Worm (Caenorhabditis elegans) whole organism, late embryonic: ENCODE measurements around the gene F45B8.5.
A peak's percentile ranks its signal among the peaks of the same experiment; 100 is the strongest.

Source experiments
- F13H6.1 ChIP-seq: sonication (generic microtip); optimal IDR thresholded peaks from 2 replicates; lab custom pipeline; 2016; ENCODE audit warnings: missing genetic modification characterization, missing compliant biosample characterization
- T23F11.4 ChIP-seq: fragments of 200-800 bp; sonication (Bioruptor generic); optimal IDR thresholded peaks from 2 replicates; lab custom pipeline; 2018; ENCODE audit warnings: mild to moderate bottlenecking, missing genetic modification characterization, missing compliant biosample characterization
- ama-1 ChIP-seq: fragments of 150-350 bp; optimal IDR thresholded peaks from 2 replicates; lab custom pipeline; 2014
- ceh-18 ChIP-seq: sonication (generic microtip); optimal IDR thresholded peaks from 2 replicates; lab custom pipeline; 2016; ENCODE audit warnings: missing genetic modification characterization, missing compliant biosample characterization
- ceh-19 ChIP-seq: fragments of 200-800 bp; sonication (Bioruptor generic); optimal IDR thresholded peaks from 2 replicates; lab custom pipeline; 2018; ENCODE audit warnings: mild to moderate bottlenecking, missing genetic modification characterization, missing compliant biosample characterization
- ceh-2 ChIP-seq: sonication (generic microtip); optimal IDR thresholded peaks from 2 replicates; lab custom pipeline; 2016; ENCODE audit warnings: missing genotype, missing genetic modification characterization, missing compliant biosample characterization
- ceh-31 ChIP-seq: sonication (generic microtip); optimal IDR thresholded peaks from 2 replicates; lab custom pipeline; 2016; ENCODE audit warnings: missing genetic modification characterization, missing compliant biosample characterization
- ceh-34 ChIP-seq: sonication (generic microtip); optimal IDR thresholded peaks from 2 replicates; lab custom pipeline; 2016; ENCODE audit warnings: mild to moderate bottlenecking, missing genetic modification characterization, missing compliant biosample characterization
- ceh-45 ChIP-seq: fragments of 200-800 bp; sonication (Bioruptor generic); IDR thresholded peaks from 2 replicates; pipeline ENCODE4 v1.3.6; 2022; ENCODE audit warnings: missing genetic modification reagents, missing genetic modification characterization, missing compliant biosample characterization
- ceh-48 ChIP-seq: sonication (generic microtip); optimal IDR thresholded peaks from 2 replicates; lab custom pipeline; 2016; ENCODE audit warnings: missing genetic modification characterization, inconsistent platforms, missing compliant biosample characterization
- ceh-6 ChIP-seq: fragments of 200-800 bp; sonication (Bioruptor generic); optimal IDR thresholded peaks from 2 replicates; lab custom pipeline; 2018; ENCODE audit warnings: mild to moderate bottlenecking, missing genetic modification characterization, missing compliant biosample characterization
- elt-2 ChIP-seq: sonication (generic microtip); optimal IDR thresholded peaks from 2 replicates; lab custom pipeline; 2016; ENCODE audit warnings: missing genetic modification reagents, missing genetic modification characterization, missing compliant biosample characterization
- elt-4 ChIP-seq: sonication (generic microtip); optimal IDR thresholded peaks from 2 replicates; lab custom pipeline; 2016; ENCODE audit warnings: missing genetic modification characterization, missing compliant biosample characterization
- ets-4 ChIP-seq: sonication (generic microtip); optimal IDR thresholded peaks from 2 replicates; lab custom pipeline; 2016; ENCODE audit warnings: missing genetic modification characterization, missing compliant biosample characterization
- eyg-1 ChIP-seq: sonication (generic microtip); optimal IDR thresholded peaks from 2 replicates; lab custom pipeline; 2016; ENCODE audit warnings: missing genotype, missing genetic modification characterization, missing compliant biosample characterization
- fkh-10 ChIP-seq: fragments of 150-350 bp; optimal IDR thresholded peaks from 2 replicates; lab custom pipeline; 2014; ENCODE audit warnings: missing biosample characterization, missing genetic modification reagents, missing genetic modification characterization
- fkh-6 ChIP-seq: sonication (generic microtip); optimal IDR thresholded peaks from 2 replicates; lab custom pipeline; 2016; ENCODE audit warnings: missing genetic modification characterization, missing compliant biosample characterization
- hlh-15 ChIP-seq: sonication (generic microtip); optimal IDR thresholded peaks from 2 replicates; lab custom pipeline; 2016; ENCODE audit warnings: missing genetic modification characterization, missing compliant biosample characterization
- hlh-30 ChIP-seq: sonication (generic microtip); optimal IDR thresholded peaks from 2 replicates; lab custom pipeline; 2017; ENCODE audit warnings: antibody characterized with exemption, missing genetic modification characterization, missing compliant biosample characterization; ENCODE audit not compliant: insufficient read depth
- nfya-1 ChIP-seq: sonication (generic microtip); optimal IDR thresholded peaks from 2 replicates; lab custom pipeline; 2017; ENCODE audit warnings: missing genetic modification characterization, mild to moderate bottlenecking, missing compliant biosample characterization, antibody characterized with exemption, moderate library complexity
- npax-4 ChIP-seq: sonication (generic microtip); optimal IDR thresholded peaks from 2 replicates; lab custom pipeline; 2016; ENCODE audit warnings: missing genetic modification characterization, missing compliant biosample characterization
- odd-2 ChIP-seq: sonication (generic microtip); optimal IDR thresholded peaks from 2 replicates; lab custom pipeline; 2017; ENCODE audit warnings: antibody characterized with exemption, mild to moderate bottlenecking, missing genetic modification characterization, missing compliant biosample characterization
- pag-3 ChIP-seq: sonication (generic microtip); optimal IDR thresholded peaks from 2 replicates; lab custom pipeline; 2016; ENCODE audit warnings: missing compliant biosample characterization, missing genetic modification characterization, borderline replicate concordance
- pat-9 ChIP-seq: fragments of 200-800 bp; sonication (Bioruptor generic); optimal IDR thresholded peaks from 2 replicates; lab custom pipeline; 2018; ENCODE audit warnings: mild to moderate bottlenecking, missing genetic modification characterization, moderate library complexity, missing compliant biosample characterization
- pax-1 ChIP-seq: fragments of 150-350 bp; optimal IDR thresholded peaks from 2 replicates; lab custom pipeline; 2014; ENCODE audit warnings: missing biosample characterization, missing genetic modification characterization
- pha-2 ChIP-seq: sonication (generic microtip); optimal IDR thresholded peaks from 2 replicates; lab custom pipeline; 2017; ENCODE audit warnings: mild to moderate bottlenecking, missing genetic modification characterization, missing compliant biosample characterization
- pqm-1 ChIP-seq: sonication (generic microtip); optimal IDR thresholded peaks from 2 replicates; lab custom pipeline; 2016; ENCODE audit warnings: missing genetic modification characterization, missing compliant biosample characterization
- pros-1 ChIP-seq: fragments of 150-350 bp; optimal IDR thresholded peaks from 2 replicates; lab custom pipeline; 2014; ENCODE audit warnings: missing biosample characterization, missing genetic modification reagents, missing genetic modification characterization
- ref-2 ChIP-seq: sonication (generic microtip); optimal IDR thresholded peaks from 2 replicates; lab custom pipeline; 2016; ENCODE audit warnings: missing genetic modification characterization, missing compliant biosample characterization
- rnt-1 ChIP-seq: sonication (generic microtip); optimal IDR thresholded peaks from 2 replicates; lab custom pipeline; 2016; ENCODE audit warnings: missing genetic modification characterization, missing compliant biosample characterization
- sox-4 ChIP-seq: sonication (generic microtip); optimal IDR thresholded peaks from 2 replicates; lab custom pipeline; 2017; ENCODE audit warnings: mild to moderate bottlenecking, missing genetic modification characterization, inconsistent platforms, missing compliant biosample characterization
- tbx-2 ChIP-seq: sonication (generic microtip); optimal IDR thresholded peaks from 2 replicates; lab custom pipeline; 2016; ENCODE audit warnings: missing genetic modification characterization, missing compliant biosample characterization
- unc-42 ChIP-seq: sonication (generic microtip); optimal IDR thresholded peaks from 2 replicates; lab custom pipeline; 2016; ENCODE audit warnings: missing genotype, missing genetic modification characterization, missing compliant biosample characterization
- unc-55 ChIP-seq: sonication (generic microtip); optimal IDR thresholded peaks from 2 replicates; lab custom pipeline; 2017; ENCODE audit warnings: missing biosample characterization, missing genetic modification reagents, missing genetic modification characterization
- unc-86 ChIP-seq: sonication (generic microtip); optimal IDR thresholded peaks from 2 replicates; lab custom pipeline; 2016; ENCODE audit warnings: missing genetic modification characterization, missing compliant biosample characterization
- zip-5 ChIP-seq: sonication (generic microtip); optimal IDR thresholded peaks from 2 replicates; lab custom pipeline; 2016; ENCODE audit warnings: missing genetic modification characterization, missing compliant biosample characterization

Gene F45B8.5

DNA sequence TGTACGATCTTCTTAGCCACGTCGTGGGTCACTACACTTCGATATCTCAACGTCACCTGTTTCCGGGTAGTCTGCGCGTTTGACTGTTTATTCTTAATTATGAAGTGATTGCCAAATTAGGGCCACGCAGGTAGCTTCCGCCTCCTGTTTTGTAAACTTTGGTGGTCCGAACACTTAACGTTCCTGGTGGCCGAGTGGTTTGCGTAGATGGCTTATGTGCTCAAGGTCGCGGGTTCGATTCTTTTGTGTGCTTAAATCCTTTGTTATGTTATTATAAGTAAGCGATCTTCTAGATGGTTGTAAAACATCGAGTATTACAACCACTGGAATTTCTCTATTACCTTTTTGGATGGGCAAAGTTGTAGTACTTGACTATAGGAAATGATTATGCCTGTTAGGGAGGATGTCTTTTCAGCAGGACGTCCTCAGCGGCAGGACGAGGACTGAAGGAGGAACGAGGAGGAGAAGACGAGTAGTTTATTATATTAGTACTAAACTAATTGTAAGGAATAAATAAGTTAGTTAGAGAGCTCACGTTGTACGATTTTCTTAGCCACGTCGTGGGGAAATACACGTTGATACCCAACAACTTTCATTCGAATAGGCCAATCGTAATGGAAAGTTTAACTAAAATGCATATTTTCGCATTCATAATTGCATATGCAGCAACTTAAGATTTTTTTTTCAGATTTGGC lies 11.1 kb downstream of the F45B8.5 start:
- no peak for TF ChIP-seq ets-4
- TF ChIP-seq ceh-18 (tag; lab: Kevin White, UChicago), result no peak
- TF ChIP-seq unc-42 (tag; lab: Kevin White, UChicago), result peak; percentile 81
- TF ChIP-seq, all 69 proteins: peak for 1

DNA sequence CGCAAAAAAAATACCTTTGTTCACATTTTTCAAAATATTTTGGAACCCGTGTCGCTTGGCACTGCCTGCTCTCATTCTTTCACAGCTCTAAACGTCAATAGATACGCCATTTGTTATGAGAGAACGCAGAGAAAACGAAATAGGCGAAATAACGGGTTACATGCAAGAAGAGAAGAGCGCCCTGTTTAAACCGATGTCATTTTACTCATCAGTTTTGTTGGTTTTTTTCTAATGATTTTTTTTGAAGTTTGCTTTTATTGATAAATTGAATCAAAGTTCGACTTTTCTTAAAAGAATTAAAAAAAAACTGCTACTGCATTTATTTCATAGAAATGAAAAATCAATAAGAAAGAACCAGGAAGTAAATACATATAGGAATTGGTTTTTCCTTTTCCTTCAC lies 12.9 kb downstream of the F45B8.5 start:
- TF ChIP-seq nfya-1 (tag; lab: Kevin White, UChicago) (peak; percentile 3), hlh-15 (tag; lab: Kevin White, UChicago) (no peak), odd-2 (tag; lab: Kevin White, UChicago) (no peak), rnt-1 (no peak), fkh-6 (no peak), ceh-48 (no peak), pag-3 (tag; lab: Kevin White, UChicago) (no peak), pqm-1 (tag; lab: Kevin White, UChicago) (no peak)

DNA sequence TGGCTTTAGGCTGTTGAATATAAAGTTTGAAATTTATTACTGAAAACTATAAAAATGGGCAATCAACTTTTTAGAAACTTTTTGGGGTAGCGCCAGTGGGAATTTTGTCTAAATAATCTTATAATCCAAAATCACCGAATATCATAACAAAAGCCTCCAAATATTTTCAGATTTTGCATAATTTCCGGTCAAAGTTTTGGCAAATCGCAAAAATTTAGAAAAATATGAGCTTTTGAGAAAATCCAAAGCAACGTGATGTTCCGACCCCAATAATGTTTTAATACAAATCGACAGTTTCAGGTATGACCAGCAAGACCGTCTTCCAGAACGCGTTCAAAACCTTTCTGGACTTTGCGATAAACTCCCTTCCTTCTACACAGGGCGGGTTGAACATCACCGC lies 13.5 kb downstream of the F45B8.5 start, which contains the start of gene emre-1:
TSS of gene emre-1 (plus strand) at position 301 of the 400 bp plus-strand sequence.
- TF ChIP-seq elt-4 (no peak), hlh-15 (tag; lab: Kevin White, UChicago) (no peak), pros-1 (tag; lab: Kevin White, UChicago) (no peak), ceh-45 (GFP tag; lab: Robert Waterston, UW) (no peak), ceh-6 (GFP tag; lab: Kevin White, UChicago) (no peak), rnt-1 (no peak), eyg-1 (tag; lab: Kevin White, UChicago) (no peak)
- TF ChIP-seq, all 69 proteins: peak for 0

DNA sequence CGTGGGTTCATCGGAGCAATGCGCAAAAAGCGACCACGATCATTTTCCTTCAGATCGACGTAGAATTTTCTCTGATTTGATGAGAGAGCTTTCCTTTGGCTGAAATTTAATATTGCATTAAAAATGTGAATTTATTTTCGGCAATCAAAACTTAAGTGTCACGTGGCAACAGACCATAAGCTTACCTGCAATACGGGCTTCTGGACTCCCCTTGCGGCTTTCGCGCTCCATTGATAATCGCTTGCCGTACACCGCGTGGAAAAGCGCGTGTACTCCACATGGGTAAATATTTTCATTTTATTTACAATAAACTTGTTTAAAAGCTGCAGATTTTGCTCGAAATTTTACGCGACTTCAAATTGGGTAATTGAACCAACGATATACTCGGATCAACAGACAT lies 16.7 kb downstream of the F45B8.5 start, which contains the start of gene plp-2:
TSS of gene plp-2 (minus strand) at position 280 of the 400 bp plus-strand sequence.
- no peak for TF ChIP-seq zip-5
- peak; percentile 38 for TF ChIP-seq pax-1 (tag; lab: Kevin White, UChicago)
- peak; percentile 30 for TF ChIP-seq hlh-30
- TF ChIP-seq F13H6.1 (tag; lab: Kevin White, UChicago), result no peak
- TF ChIP-seq, all 69 proteins: peak for 2

DNA sequence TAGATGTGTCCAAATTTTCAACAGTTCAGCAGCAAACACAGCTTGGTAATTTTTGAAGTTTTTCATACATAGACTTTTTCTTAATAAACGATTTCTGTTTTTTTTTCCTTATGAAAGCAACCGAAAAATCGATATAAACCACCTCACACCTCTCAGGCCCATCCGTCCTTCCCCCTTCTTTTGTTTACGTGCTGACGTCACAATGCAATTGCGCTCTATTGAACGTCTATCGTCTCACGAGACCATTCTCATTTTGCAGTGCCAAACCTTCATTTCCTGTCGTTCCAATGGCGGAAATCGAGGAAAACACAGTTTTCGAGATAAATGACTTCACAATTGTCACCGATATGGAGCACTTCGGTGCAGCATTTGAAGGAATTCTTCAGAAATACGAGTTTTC lies 17.4 kb downstream of the F45B8.5 start, which contains the start of gene rbg-1:
TSS of gene rbg-1 (plus strand) at position 260 of the 400 bp plus-strand sequence.
- no peak for TF ChIP-seq ceh-2 (tag; lab: Kevin White, UChicago)
- TF ChIP-seq rnt-1, result peak; percentile 12
- no peak for TF ChIP-seq elt-4
- peak; percentile 29 for TF ChIP-seq ceh-34
- TF ChIP-seq ama-1 (lab: Kevin White, UChicago), result no peak
- TF ChIP-seq pax-1 (tag; lab: Kevin White, UChicago), result no peak
- no peak for TF ChIP-seq sox-4 (tag; lab: Kevin White, UChicago)
- peak; percentile 63 for TF ChIP-seq unc-55 (GFP tag; lab: Kevin White, UChicago)
- TF ChIP-seq unc-86, result no peak
- no peak for TF ChIP-seq npax-4 (tag; lab: Kevin White, UChicago)
- peak; percentile 23 for TF ChIP-seq unc-42 (tag; lab: Kevin White, UChicago)
- TF ChIP-seq ceh-31 (tag; lab: Kevin White, UChicago), result peak; percentile 58
- no peak for TF ChIP-seq fkh-10
- TF ChIP-seq nfya-1 (tag; lab: Kevin White, UChicago), result peak; percentile 38
- no peak for TF ChIP-seq pat-9
- peak; percentile 81 for TF ChIP-seq ceh-48
- no peak for TF ChIP-seq T23F11.4 (GFP tag; lab: Kevin White, UChicago)
- TF ChIP-seq hlh-30, result peak; percentile 92
- TF ChIP-seq ceh-18 (tag; lab: Kevin White, UChicago), result peak; percentile 42
- TF ChIP-seq ceh-19 (GFP tag; lab: Kevin White, UChicago), result no peak
- TF ChIP-seq elt-2 (tag; lab: Kevin White, UChicago), result no peak
- peak; percentile 47 for TF ChIP-seq tbx-2
- TF ChIP-seq ref-2, result no peak
- no peak for TF ChIP-seq pha-2 (tag; lab: Kevin White, UChicago)
- TF ChIP-seq ceh-45 (GFP tag; lab: Robert Waterston, UW), result no peak
- no peak for TF ChIP-seq hlh-15 (tag; lab: Kevin White, UChicago)
